Worm (Caenorhabditis elegans): ENCODE measurements around the gene F33D4.4.
A peak's percentile ranks its signal among the peaks of the same experiment; 100 is the strongest.

DNA sequence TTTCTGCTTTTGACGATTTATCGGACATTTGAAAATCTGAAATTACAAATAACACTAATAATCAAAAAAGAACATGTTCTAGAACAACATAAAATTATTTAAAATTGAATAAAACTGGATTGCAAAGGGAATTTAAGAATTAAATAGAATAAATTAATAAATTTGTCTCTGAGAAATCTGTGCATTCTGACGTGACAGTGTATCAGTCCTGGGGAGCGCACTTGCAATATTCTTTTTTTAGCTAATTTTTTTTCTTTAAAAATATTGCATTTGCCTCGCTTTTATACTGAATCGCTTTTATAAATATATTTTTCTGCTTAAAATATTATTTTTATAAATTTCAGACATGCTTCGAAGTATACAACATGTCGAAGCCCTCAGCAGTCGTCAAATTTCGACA is 3.0 kb upstream of the F33D4.4 start, which contains the start of the genes mrpl-1, emc-6 and mrps-24:
- no peak for TF ChIP-seq aly-2 (tag; optimal IDR thresholded peaks at IDR 0.05)
- no peak for TF ChIP-seq ztf-11 (tag; optimal IDR thresholded peaks at IDR 0.05)
- TF ChIP-seq nhr-10 (tag; optimal IDR thresholded peaks at IDR 0.05) = no peak
- TF ChIP-seq dmd-9 (GFP tag; IDR thresholded peaks at IDR 0.05) = no peak
- no peak for TF ChIP-seq arid-1 (GFP tag; conservative IDR thresholded peaks at IDR 0.05)
- TF ChIP-seq duxl-1 (tag; optimal IDR thresholded peaks at IDR 0.05; ENCODE audit: poor library complexity) = no peak
- TF ChIP-seq unc-62 (GFP tag; optimal IDR thresholded peaks at IDR 0.05 in 1 of 2) = no peak
- no peak for TF ChIP-seq unc-62 (tag; optimal IDR thresholded peaks at IDR 0.05)
- TF ChIP-seq lin-39 (tag; optimal IDR thresholded peaks at IDR 0.05) = no peak
- TF ChIP-seq ces-1 (GFP tag; optimal IDR thresholded peaks at IDR 0.05) = peak; percentile 1
- TF ChIP-seq lsy-2 (tag; optimal IDR thresholded peaks at IDR 0.05) = peak in 1 of 2 experiments; percentile 84
- TF ChIP-seq hif-1 (tag; optimal IDR thresholded peaks at IDR 0.05) = no peak
- TF ChIP-seq lin-1 (GFP tag; IDR thresholded peaks at IDR 0.05) = no peak
- TF ChIP-seq unc-130 (GFP tag; optimal IDR thresholded peaks at IDR 0.05) = peak; percentile 10

Data from whole organism, L4 larva.